Fruit fly (Drosophila melanogaster): ENCODE measurements around the gene Pde1c.

DNA sequence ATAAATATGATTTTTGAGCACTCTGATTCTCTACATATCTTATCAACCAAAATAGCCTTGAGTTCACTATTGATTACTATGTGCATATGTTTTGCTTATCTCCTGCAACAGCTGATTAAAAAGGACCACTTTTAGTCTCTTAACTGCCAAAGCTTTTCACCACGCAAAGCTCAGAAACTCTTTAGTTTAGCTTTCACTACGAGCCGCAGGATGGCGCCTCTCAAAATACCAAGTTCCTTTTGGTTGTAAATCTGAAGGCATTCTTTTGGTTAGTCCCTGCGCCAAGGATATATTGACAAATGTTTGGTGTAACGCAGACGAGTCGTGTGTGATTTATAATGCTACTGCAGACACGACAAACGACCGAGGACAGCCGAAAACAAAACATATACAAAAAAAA is 24.2 kb downstream of the Pde1c start:
- no peak for TF ChIP-seq Ets98B (GFP tag; IDR thresholded peaks at IDR 0.05)
- TF ChIP-seq CG12605 (GFP tag; IDR thresholded peaks at IDR 0.05): no peak
- no peak for TF ChIP-seq fd96Ca (GFP tag; IDR thresholded peaks at IDR 0.05)
- no peak for TF ChIP-seq CG8159 (tag; optimal IDR thresholded peaks at IDR 0.05)
- no peak for TF ChIP-seq EcR (GFP tag; optimal IDR thresholded peaks at IDR 0.05)

Measured in whole organism, pupa.